Worm (Caenorhabditis elegans) whole organism, L3 larva: ENCODE results near the gene try-13.

ENCODE experiments used
- ceh-16 ChIP-seq: sonication (generic microtip); optimal IDR thresholded peaks from 2 replicates; lab custom pipeline; 2017; ENCODE audit warnings: missing biosample characterization, missing genetic modification characterization
- elt-3 ChIP-seq, 3 experiments: fragments of 150-350 bp in 1 of 3; sonication (generic microtip) in 2 of 3; optimal IDR thresholded peaks; 2 replicates in 2 of 3; 4 replicates in 1 of 3; lab custom pipeline; 2014 to 2017; ENCODE audit warnings: missing biosample characterization in 3 of 3, missing genetic modification characterization in 3 of 3
- jun-1 ChIP-seq: fragments of 150-350 bp; optimal IDR thresholded peaks from 2 replicates; lab custom pipeline; 2014; ENCODE audit warnings: missing biosample characterization, missing genetic modification reagents, missing genetic modification characterization
- zag-1 ChIP-seq: fragments of 150-350 bp; optimal IDR thresholded peaks from 2 replicates; lab custom pipeline; 2014; ENCODE audit warnings: missing biosample characterization, missing genetic modification characterization

DNA sequence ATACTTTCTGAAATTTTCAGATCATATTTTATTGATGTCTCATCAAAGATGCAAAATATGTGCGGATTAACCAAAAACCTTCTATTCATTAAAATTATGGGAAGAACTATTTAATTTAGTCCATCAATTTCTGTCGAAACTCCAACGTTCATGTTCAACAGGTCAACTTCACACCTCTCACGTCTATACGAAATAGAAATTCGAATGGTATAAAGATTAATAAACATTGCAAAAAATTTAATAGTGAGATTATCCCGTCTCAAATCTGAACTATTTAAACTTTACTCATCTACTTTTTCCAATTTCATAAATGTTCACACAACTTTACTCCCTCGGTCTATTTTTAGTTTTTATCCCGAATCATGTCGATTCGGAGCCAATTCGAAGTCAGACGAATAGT is 30.3 kb upstream of the try-13 start, which contains the start of gene R13D7.2:
- TF ChIP-seq jun-1 (tag; lab: Kevin White, UChicago) (no peak), elt-3 (tag; optimal IDR thresholded peaks at IDR 0.05; lab: Kevin White, UChicago) (no peak), zag-1 (tag; lab: Kevin White, UChicago) (no peak), ceh-16 (tag; lab: Kevin White, UChicago) (no peak)
